Worm (Caenorhabditis elegans): Measurements from ENCODE around the gene mlp-1.

mlp-1 gene

DNA sequence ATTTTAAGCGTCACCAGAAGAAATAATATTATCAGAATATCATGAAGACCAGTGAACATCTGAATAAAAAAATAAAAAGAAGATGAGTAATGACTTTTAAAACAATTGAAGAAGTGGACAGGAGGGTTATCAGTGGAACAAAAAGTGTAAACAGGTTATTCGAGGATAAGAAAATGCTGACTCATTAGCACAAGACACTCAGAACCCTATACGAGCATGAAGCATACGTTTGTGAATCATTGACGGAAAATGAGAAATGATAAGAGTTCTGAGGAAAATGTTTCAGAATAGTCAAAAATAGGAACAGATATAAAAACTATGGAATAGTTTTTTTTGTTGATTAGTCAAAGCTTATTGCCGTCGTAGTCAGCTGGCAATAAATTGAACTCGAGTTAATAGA lies 42.0 kb downstream of the mlp-1 start, which contains the start of gene zmp-1:
zmp-1 (minus strand) TSS at position 101 of the 400 bp plus-strand sequence.
- TF ChIP-seq unc-62 (GFP tag; optimal IDR thresholded peaks at IDR 0.05), result no peak

DNA sequence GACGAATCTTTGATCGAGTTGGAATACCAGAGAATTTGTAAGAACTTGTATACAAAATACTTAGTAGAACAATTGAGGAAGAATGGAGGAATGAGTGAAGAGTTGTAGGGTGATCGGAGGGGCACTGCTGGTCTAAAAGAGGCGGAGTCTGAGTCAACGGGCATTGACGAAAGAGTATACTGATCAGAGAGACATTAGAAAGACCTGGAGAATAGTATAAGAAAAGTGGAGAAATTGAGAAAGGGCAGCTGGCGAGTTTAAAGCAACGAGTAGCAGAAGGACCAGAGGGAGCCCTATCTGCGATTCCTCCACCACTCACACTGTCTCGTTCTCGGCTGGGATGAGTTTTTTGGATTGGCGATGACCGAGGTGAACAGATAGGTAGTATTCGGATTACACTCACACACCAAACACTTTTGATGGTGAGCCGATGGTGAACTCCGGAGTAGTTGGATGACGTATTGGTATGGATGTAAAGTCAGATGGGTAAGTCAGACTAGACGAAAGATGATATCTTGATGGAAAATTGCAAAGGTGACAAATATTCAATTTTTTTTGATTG lies 43.3 kb downstream of the mlp-1 start, which contains the start of gene EGAP1.5:
EGAP1.5 (plus strand) TSS at position 289 of the 562 bp plus-strand sequence.
- no peak for TF ChIP-seq unc-62 (GFP tag; optimal IDR thresholded peaks at IDR 0.05)

ce11 chrIII:5930659-5931058 lies 44.2 kb downstream of the mlp-1 start:
- TF ChIP-seq unc-62 (GFP tag; optimal IDR thresholded peaks at IDR 0.05), result no peak

ce11 chrIII:5925724-5926123 lies 49.1 kb downstream of the mlp-1 start, which contains the start of the genes dnc-2 and bcl-7:
TSS of gene dnc-2 (minus strand) at chrIII:5925756.
TSS of gene bcl-7 (plus strand) at chrIII:5926086.
- no peak for TF ChIP-seq unc-62 (GFP tag; optimal IDR thresholded peaks at IDR 0.05)

DNA sequence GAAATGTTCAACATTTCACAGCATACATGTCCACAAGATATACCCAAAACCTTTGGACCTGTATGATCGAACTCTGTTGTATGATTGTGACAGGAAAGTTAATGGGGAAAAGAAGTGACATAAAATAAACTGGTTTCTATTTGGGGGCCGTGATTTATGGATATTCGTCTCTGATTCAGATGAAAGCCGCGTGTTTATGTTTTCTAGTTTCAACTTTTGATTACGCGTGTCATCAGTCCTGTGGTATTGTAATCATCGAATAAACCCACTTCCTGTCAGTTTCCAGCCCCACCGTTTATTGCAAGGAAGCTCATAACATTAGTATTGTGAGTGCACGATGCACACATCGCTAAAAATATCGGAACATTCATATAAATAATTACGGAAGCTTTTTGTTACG lies 52.6 kb downstream of the mlp-1 start:
- no peak for TF ChIP-seq unc-62 (GFP tag; optimal IDR thresholded peaks at IDR 0.05)
